Fruit fly (Drosophila melanogaster) whole organism, embryonic: ENCODE measurements around the gene mRpL13.
A peak's percentile ranks its signal among the peaks of the same experiment; 100 is the strongest.

ENCODE experiments used
- ATbp ChIP-seq: fragments of 200-800 bp; sonication (Bioruptor generic); optimal IDR thresholded peaks from 2 replicates; lab custom pipeline; 2017; ENCODE audit warnings: missing biosample characterization, mild to moderate bottlenecking, missing genetic modification characterization, missing genetic modification reagents
- Atf-2 ChIP-seq: fragments of 200-800 bp; sonication (Bioruptor generic); optimal IDR thresholded peaks from 2 replicates; lab custom pipeline; 2016; ENCODE audit warnings: missing biosample characterization, missing genetic modification characterization
- Bdp1 ChIP-seq: fragments of 200-800 bp; sonication (Bioruptor generic); optimal IDR thresholded peaks from 3 replicates; lab custom pipeline; 2016; ENCODE audit warnings: missing biosample characterization, missing genetic modification characterization
- C15 ChIP-seq: fragments of 200-800 bp; sonication (Bioruptor generic); IDR thresholded peaks from 3 replicates; pipeline ENCODE4 v1.3.6; 2022; ENCODE audit warnings: missing biosample characterization, missing genetic modification characterization
- CG11085 ChIP-seq: fragments of 200-800 bp; sonication (Bioruptor generic); IDR thresholded peaks from 2 replicates; pipeline ENCODE4 v1.3.6; 2022; ENCODE audit warnings: missing biosample characterization, missing genetic modification characterization
- CG12104 ChIP-seq: fragments of 200-800 bp; sonication (Bioruptor generic); optimal IDR thresholded peaks from 3 replicates; lab custom pipeline; 2016; ENCODE audit warnings: missing biosample characterization, missing genetic modification characterization
- CG13296 ChIP-seq: fragments of 200-800 bp; sonication (Bioruptor generic); optimal IDR thresholded peaks from 3 replicates; lab custom pipeline; 2018; ENCODE audit warnings: missing biosample characterization, mild to moderate bottlenecking, missing genetic modification characterization
- CG14014 ChIP-seq: fragments of 200-800 bp; sonication (Bioruptor generic); IDR thresholded peaks from 2 replicates; pipeline ENCODE4 v1.3.6; 2022; ENCODE audit warnings: missing biosample characterization, missing genetic modification characterization
- CG14441 ChIP-seq: fragments of 200-800 bp; sonication (Bioruptor generic); IDR thresholded peaks from 2 replicates; pipeline ENCODE4 v1.3.6; 2022; ENCODE audit warnings: missing biosample characterization, missing genetic modification characterization
- CG15601 ChIP-seq: fragments of 200-800 bp; sonication (Bioruptor generic); optimal IDR thresholded peaks from 3 replicates; lab custom pipeline; 2019; ENCODE audit warnings: missing biosample characterization, mild to moderate bottlenecking, missing genetic modification characterization, moderate library complexity
- CG18011 ChIP-seq: fragments of 200-800 bp; sonication (Bioruptor generic); optimal IDR thresholded peaks from 2 replicates; lab custom pipeline; 2017; ENCODE audit warnings: missing biosample characterization, missing genetic modification characterization, mild to moderate bottlenecking, moderate library complexity, missing genotype
- CG2875 ChIP-seq: fragments of 200-800 bp; sonication (Bioruptor generic); optimal IDR thresholded peaks from 2 replicates; lab custom pipeline; 2017; ENCODE audit warnings: missing biosample characterization, mild to moderate bottlenecking, missing genetic modification characterization, missing genetic modification reagents
- CG33213 ChIP-seq: fragments of 200-800 bp; sonication (Bioruptor generic); optimal IDR thresholded peaks from 3 replicates; lab custom pipeline; 2016; ENCODE audit warnings: missing biosample characterization, missing genetic modification characterization
- CG33557 ChIP-seq: fragments of 200-800 bp; sonication (Bioruptor generic); optimal IDR thresholded peaks from 2 replicates; lab custom pipeline; 2019; ENCODE audit warnings: missing biosample characterization, mild to moderate bottlenecking, missing genetic modification characterization, moderate library complexity
- CG4328 ChIP-seq: fragments of 200-800 bp; sonication (Bioruptor generic); optimal IDR thresholded peaks from 3 replicates; lab custom pipeline; 2017; ENCODE audit warnings: missing biosample characterization, missing genetic modification reagents, missing genetic modification characterization
- CG4617 ChIP-seq: fragments of 200-800 bp; sonication (Bioruptor generic); optimal IDR thresholded peaks from 3 replicates; lab custom pipeline; 2016; ENCODE audit warnings: missing biosample characterization, missing genetic modification characterization, borderline replicate concordance
- CG5245 ChIP-seq: fragments of 200-800 bp; sonication (Bioruptor generic); optimal IDR thresholded peaks from 3 replicates; lab custom pipeline; 2016; ENCODE audit warnings: missing biosample characterization, missing genetic modification characterization
- CG6683 ChIP-seq: fragments of 200-800 bp; sonication (Bioruptor generic); optimal IDR thresholded peaks from 2 replicates; lab custom pipeline; 2017; ENCODE audit warnings: missing biosample characterization, mild to moderate bottlenecking, missing genetic modification characterization, missing genetic modification reagents
- CG6765 ChIP-seq: fragments of 200-800 bp; sonication (Bioruptor generic); optimal IDR thresholded peaks from 3 replicates; lab custom pipeline; 2017; ENCODE audit warnings: missing biosample characterization, mild to moderate bottlenecking, missing genetic modification characterization
- CG7357 ChIP-seq: fragments of 200-800 bp; sonication (Bioruptor generic); IDR thresholded peaks from 3 replicates; pipeline ENCODE4 v1.3.6; 2022; ENCODE audit warnings: missing biosample characterization, missing genetic modification characterization
- CG7987 ChIP-seq: fragments of 200-800 bp; sonication (Bioruptor generic); optimal IDR thresholded peaks from 2 replicates; lab custom pipeline; 2018; ENCODE audit warnings: missing biosample characterization, mild to moderate bottlenecking, missing genetic modification characterization, moderate library complexity
- CG9797 ChIP-seq: fragments of 200-800 bp; sonication (Bioruptor generic); optimal IDR thresholded peaks from 3 replicates; lab custom pipeline; 2018; ENCODE audit warnings: missing biosample characterization, mild to moderate bottlenecking, missing genetic modification characterization
- Eip74EF ChIP-seq, 2 experiments: fragments of 200-800 bp in 1 of 2; fragments of >200 bp in 1 of 2; sonication (Bioruptor generic) in 1 of 2; optimal IDR thresholded peaks; 2 replicates each; lab custom pipeline; 2017 to 2019; ENCODE audit warnings: missing biosample characterization in 2 of 2, missing genetic modification characterization in 2 of 2, mild to moderate bottlenecking in 1 of 2, moderate library complexity in 1 of 2
- Ets65A ChIP-seq: fragments of 200-800 bp; sonication (Bioruptor generic); peaks from one replicate; lab custom pipeline; 2016; ENCODE audit warnings: missing biosample characterization, missing genetic modification characterization
- Lhr ChIP-seq: fragments of 200-800 bp; sonication (Bioruptor generic); optimal IDR thresholded peaks from 3 replicates; lab custom pipeline; 2017; ENCODE audit warnings: mild to moderate bottlenecking, missing biosample characterization, missing genetic modification reagents, missing genetic modification characterization
- Lpt ChIP-seq: fragments of >200 bp; optimal IDR thresholded peaks from 2 replicates; lab custom pipeline; 2018; ENCODE audit warnings: missing biosample characterization, missing genetic modification characterization
- MESR4 ChIP-seq: fragments of 200-800 bp; sonication (Bioruptor generic); optimal IDR thresholded peaks from 2 replicates; lab custom pipeline; 2018; ENCODE audit warnings: missing biosample characterization, mild to moderate bottlenecking, missing genetic modification characterization, moderate library complexity
- Meics ChIP-seq: fragments of 200-800 bp; sonication (Bioruptor generic); optimal IDR thresholded peaks from 2 replicates; lab custom pipeline; 2017; ENCODE audit warnings: missing biosample characterization, mild to moderate bottlenecking, missing genetic modification characterization
- Nf-YB ChIP-seq: fragments of 200-800 bp; sonication (Bioruptor generic); optimal IDR thresholded peaks from 3 replicates; lab custom pipeline; 2019; ENCODE audit warnings: missing biosample characterization, mild to moderate bottlenecking, missing genetic modification characterization, moderate library complexity
- NfI ChIP-seq: fragments of 200-800 bp; sonication (Bioruptor generic); optimal IDR thresholded peaks from 3 replicates; lab custom pipeline; 2018; ENCODE audit warnings: missing biosample characterization, mild to moderate bottlenecking, missing genetic modification characterization, moderate library complexity
- Opbp ChIP-seq: fragments of 200-800 bp; sonication (Bioruptor generic); IDR thresholded peaks from 3 replicates; pipeline ENCODE4 v1.3.6; 2022; ENCODE audit warnings: missing biosample characterization, missing genetic modification characterization; ENCODE audit not compliant: partially characterized antibody
- abd-A ChIP-seq: fragments of 200-800 bp; sonication (Bioruptor generic); optimal IDR thresholded peaks from 3 replicates; lab custom pipeline; 2019; ENCODE audit warnings: missing biosample characterization, mild to moderate bottlenecking, missing genetic modification characterization, moderate library complexity
- ase ChIP-seq: fragments of 200-800 bp; sonication (Bioruptor generic); IDR thresholded peaks from 3 replicates; pipeline ENCODE4 v1.3.6; 2022; ENCODE audit warnings: missing biosample characterization, missing genetic modification characterization
- en ChIP-seq: fragments of 200-800 bp; sonication (Bioruptor generic); optimal IDR thresholded peaks from 2 replicates; lab custom pipeline; 2016; ENCODE audit warnings: missing biosample characterization, missing genetic modification characterization
- grau ChIP-seq: fragments of 200-800 bp; optimal IDR thresholded peaks from 3 replicates; lab custom pipeline; 2019; ENCODE audit warnings: missing biosample characterization, mild to moderate bottlenecking, missing genetic modification characterization, moderate library complexity
- gsb-n ChIP-seq: fragments of 200-800 bp; sonication (Bioruptor generic); optimal IDR thresholded peaks from 3 replicates; lab custom pipeline; 2018; ENCODE audit warnings: missing biosample characterization, mild to moderate bottlenecking, missing genetic modification characterization
- ham ChIP-seq: fragments of 200-800 bp; sonication (Bioruptor generic); IDR thresholded peaks from 2 replicates; pipeline ENCODE4 v1.3.6; 2022; ENCODE audit warnings: missing biosample characterization, missing genetic modification characterization
- otp ChIP-seq: fragments of 200-800 bp; sonication (Bioruptor generic); IDR thresholded peaks from 3 replicates; pipeline ENCODE4, ENCODE4 v1.3.6; 2022; ENCODE audit warnings: missing biosample characterization, missing genetic modification characterization
- p53 ChIP-seq: fragments of 200-800 bp; sonication (Bioruptor generic); optimal IDR thresholded peaks from 2 replicates; lab custom pipeline; 2016; ENCODE audit warnings: missing biosample characterization, missing genetic modification characterization
- phol ChIP-seq: fragments of 200-800 bp; sonication (Bioruptor generic); optimal IDR thresholded peaks from 3 replicates; lab custom pipeline; 2018; ENCODE audit warnings: missing biosample characterization, mild to moderate bottlenecking, missing genetic modification characterization, moderate library complexity
- pita ChIP-seq: fragments of 200-800 bp; sonication (Bioruptor generic); optimal IDR thresholded peaks from 2 replicates; lab custom pipeline; 2017; ENCODE audit warnings: missing biosample characterization, mild to moderate bottlenecking, missing genetic modification characterization
- pros ChIP-seq: fragments of 200-800 bp; sonication (Bioruptor generic); optimal IDR thresholded peaks from 3 replicates; lab custom pipeline; 2019; ENCODE audit warnings: missing biosample characterization, mild to moderate bottlenecking, missing genetic modification characterization, moderate library complexity
- sens-2 ChIP-seq: fragments of 200-800 bp; sonication (Bioruptor generic); IDR thresholded peaks from 2 replicates; pipeline ENCODE4 v1.3.6; 2022; ENCODE audit warnings: missing biosample characterization, missing genetic modification characterization
- stc ChIP-seq: fragments of 200-800 bp; sonication (Bioruptor generic); IDR thresholded peaks from 2 replicates; pipeline ENCODE4 v1.3.6; 2022; ENCODE audit warnings: missing biosample characterization, missing genetic modification characterization
- tap ChIP-seq: fragments of 200-800 bp; optimal IDR thresholded peaks from 3 replicates; lab custom pipeline; 2019; ENCODE audit warnings: missing biosample characterization, mild to moderate bottlenecking, missing genetic modification characterization, moderate library complexity
- tgo ChIP-seq: fragments of 200-800 bp; sonication (Bioruptor generic); IDR thresholded peaks from 3 replicates; pipeline ENCODE4 v1.3.6; 2022; ENCODE audit warnings: missing biosample characterization, missing genetic modification characterization
- tll ChIP-seq, 2 experiments: fragments of 200-800 bp in 1 of 2; fragments of >200 bp in 1 of 2; sonication (Bioruptor generic) in 1 of 2; optimal IDR thresholded peaks; 2 replicates each; lab custom pipeline; 2017 to 2019; ENCODE audit warnings: missing biosample characterization in 2 of 2, missing genetic modification characterization in 2 of 2, mild to moderate bottlenecking in 1 of 2, moderate library complexity in 1 of 2
- tup ChIP-seq: fragments of 200-800 bp; sonication (Bioruptor generic); optimal IDR thresholded peaks from 2 replicates; lab custom pipeline; 2016; ENCODE audit warnings: missing biosample characterization, mild to moderate bottlenecking, missing genetic modification characterization, moderate library complexity
- vvl ChIP-seq: fragments of 200-800 bp; sonication (Bioruptor generic); IDR thresholded peaks from 2 replicates; pipeline ENCODE4 v1.3.6; 2022; ENCODE audit warnings: missing biosample characterization, missing genetic modification characterization
- zfh1 ChIP-seq: fragments of 200-800 bp; sonication (Bioruptor generic); IDR thresholded peaks from 3 replicates; pipeline ENCODE4 v1.3.6; 2022; ENCODE audit warnings: missing biosample characterization, missing genetic modification characterization

mRpL13 gene

DNA sequence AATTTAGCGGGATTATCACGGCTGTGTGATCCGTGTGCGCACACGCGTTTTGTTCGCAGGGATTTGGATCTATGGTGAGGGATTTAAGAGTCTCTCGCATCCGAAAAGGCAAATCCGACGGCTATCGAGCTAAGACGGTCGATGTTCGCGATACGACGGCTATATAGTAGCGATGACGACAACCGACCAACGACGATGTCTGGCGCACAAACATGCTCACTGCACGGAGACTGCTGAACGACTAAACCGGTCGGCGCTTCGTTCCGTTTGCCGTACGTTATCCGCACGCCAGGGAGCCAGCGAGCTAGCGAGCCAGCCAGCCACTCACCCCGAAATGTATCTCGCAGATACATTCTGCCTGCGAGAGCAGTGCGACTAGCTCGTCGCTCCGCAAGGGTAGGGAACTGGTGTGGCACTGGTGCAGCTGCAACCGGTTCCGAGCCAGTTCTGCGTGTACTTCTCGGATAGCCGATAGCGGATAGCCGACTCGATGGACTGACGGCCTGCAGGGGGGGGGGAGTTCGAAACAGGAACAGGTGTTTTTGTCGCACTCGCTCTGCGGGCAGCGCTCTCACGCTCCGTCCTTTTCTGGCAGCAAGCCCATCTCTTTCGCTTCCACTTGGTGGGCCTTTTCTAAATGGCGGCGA lies 22.1 kb upstream of the mRpL13 start, which contains the start of gene tup (continued):
- TF ChIP-seq CG7987 (GFP tag; lab: Kevin White, UChicago), result no peak
- peak; percentile 99 for TF ChIP-seq Nf-YB (GFP tag; lab: Kevin White, UChicago)
- no peak for TF ChIP-seq Atf-2 (GFP tag; lab: Kevin White, UChicago)
- TF ChIP-seq zfh1, result no peak
- no peak for TF ChIP-seq CG5245 (GFP tag; lab: Kevin White, UChicago)
- TF ChIP-seq CG4328 (GFP tag; lab: Kevin White, UChicago), result no peak
- TF ChIP-seq CG7357, result no peak
- no peak for TF ChIP-seq CG14014
- TF ChIP-seq abd-A (tag; lab: Kevin White, UChicago), result peak; percentile 78
- TF ChIP-seq gsb-n (tag; lab: Kevin White, UChicago), result peak; percentile 43
- TF ChIP-seq CG11085 (GFP tag; lab: Robert Waterston, UW), result no peak
- peak; percentile 31; the same call in 2 of the 3 replicates for TF ChIP-seq Opbp (GFP tag; lab: Robert Waterston, UW)
- no peak for TF ChIP-seq CG2875 (GFP tag; lab: Kevin White, UChicago)
- TF ChIP-seq CG6765 (GFP tag; lab: Kevin White, UChicago), result no peak
- no peak for TF ChIP-seq CG9797 (GFP tag; lab: Kevin White, UChicago)
- no peak for TF ChIP-seq CG6683
- no peak for TF ChIP-seq ATbp (GFP tag; lab: Kevin White, UChicago)
- TF ChIP-seq C15 (GFP tag; lab: Robert Waterston, UW), result no peak
- peak; percentile 55 for TF ChIP-seq vvl
- TF ChIP-seq Lhr (GFP tag; lab: Kevin White, UChicago), result no peak
- no peak for TF ChIP-seq NfI (GFP tag; lab: Kevin White, UChicago)
- no peak for TF ChIP-seq tap (tag; lab: Kevin White, UChicago)
- TF ChIP-seq en (GFP tag; lab: Kevin White, UChicago), result no peak
- no peak for TF ChIP-seq CG13296 (GFP tag; lab: Kevin White, UChicago)
- TF ChIP-seq Meics (GFP tag; lab: Kevin White, UChicago), result no peak
- no peak for TF ChIP-seq sens-2 (GFP tag; lab: Robert Waterston, UW)
- TF ChIP-seq pita (GFP tag; lab: Kevin White, UChicago), result no peak
- no peak for TF ChIP-seq CG15601 (tag; lab: Kevin White, UChicago)
- TF ChIP-seq stc (GFP tag; lab: Robert Waterston, UW), result no peak
- peak in 1 of 2 experiments; percentile 4 for TF ChIP-seq tll (GFP tag; optimal IDR thresholded peaks at IDR 0.05; lab: Kevin White, UChicago)
- peak; percentile 1 for TF ChIP-seq grau (tag; lab: Kevin White, UChicago)
- no peak for TF ChIP-seq Bdp1 (GFP tag; lab: Kevin White, UChicago)
- TF ChIP-seq tgo (GFP tag; lab: Robert Waterston, UW), result no peak; the same call in 2 of the 3 replicates

DNA sequence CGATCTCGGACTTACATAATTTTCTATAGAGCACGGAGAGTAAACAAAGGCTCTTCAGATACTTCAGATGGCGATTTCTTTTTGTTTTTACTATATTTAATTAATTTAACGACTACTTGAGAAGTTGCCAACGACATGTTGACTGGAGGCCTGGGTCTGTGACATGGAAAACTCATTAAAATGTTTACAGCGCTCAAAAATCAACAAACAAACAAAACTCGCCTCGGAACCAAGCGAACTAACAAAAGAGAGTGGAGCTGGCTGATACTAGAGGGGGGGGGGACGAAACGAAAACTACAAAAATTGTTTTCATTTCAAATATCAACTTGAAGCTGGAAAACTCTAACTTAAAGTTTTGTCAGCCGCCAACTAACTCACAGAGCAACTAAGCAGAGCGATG lies 19.4 kb upstream of the mRpL13 start:
- TF ChIP-seq MESR4 (GFP tag; lab: Kevin White, UChicago), result no peak
- TF ChIP-seq Lpt, result no peak
- TF ChIP-seq CG14441, result no peak
- no peak for TF ChIP-seq ase (GFP tag; lab: Robert Waterston, UW)
- no peak for TF ChIP-seq ham (GFP tag; lab: Robert Waterston, UW)
- peak; percentile 61 for TF ChIP-seq Ets65A (GFP tag; lab: Kevin White, UChicago)
- TF ChIP-seq tup (GFP tag; lab: Kevin White, UChicago), result peak; percentile 37
- TF ChIP-seq CG4617, result no peak
- TF ChIP-seq pros (GFP tag; lab: Kevin White, UChicago), result no peak
- no peak for TF ChIP-seq CG18011
- no peak for TF ChIP-seq phol (tag; lab: Kevin White, UChicago)
- peak; percentile 57 for TF ChIP-seq CG33213 (GFP tag; lab: Kevin White, UChicago)
- TF ChIP-seq Eip74EF (GFP tag; optimal IDR thresholded peaks at IDR 0.05; lab: Kevin White, UChicago), result peak in 1 of 2 experiments; percentile 23
- no peak for TF ChIP-seq p53 (GFP tag; lab: Kevin White, UChicago)
- TF ChIP-seq otp (GFP tag; lab: Robert Waterston, UW), result no peak
- peak; percentile 2 for TF ChIP-seq CG33557 (GFP tag; lab: Kevin White, UChicago)
- peak; percentile 34 for TF ChIP-seq CG12104 (GFP tag; lab: Kevin White, UChicago)
